Worm (Caenorhabditis elegans) whole organism, late embryonic: Measurements from ENCODE around the gene wht-7.

Source experiments
- T23F11.4 ChIP-seq: fragments of 200-800 bp; sonication (Bioruptor generic); optimal IDR thresholded peaks from 2 replicates; lab custom pipeline; 2018; ENCODE audit warnings: mild to moderate bottlenecking, missing genetic modification characterization, missing compliant biosample characterization
- ahr-1 ChIP-seq: sonication (generic microtip); optimal IDR thresholded peaks from 2 replicates; lab custom pipeline; 2016; ENCODE audit warnings: missing genetic modification characterization, missing compliant biosample characterization
- ceh-22 ChIP-seq: sonication (generic microtip); optimal IDR thresholded peaks from 2 replicates; lab custom pipeline; 2017; ENCODE audit warnings: missing biosample characterization, missing genetic modification characterization
- ceh-9 ChIP-seq: sonication (generic microtip); optimal IDR thresholded peaks from 2 replicates; lab custom pipeline; 2016; ENCODE audit warnings: mild to moderate bottlenecking, missing genetic modification characterization, inconsistent platforms, missing compliant biosample characterization
- fkh-10 ChIP-seq: fragments of 150-350 bp; optimal IDR thresholded peaks from 2 replicates; lab custom pipeline; 2014; ENCODE audit warnings: missing biosample characterization, missing genetic modification reagents, missing genetic modification characterization
- hlh-13 ChIP-seq: fragments of 200-800 bp; sonication (Bioruptor generic); optimal IDR thresholded peaks from 2 replicates; lab custom pipeline; 2018; ENCODE audit warnings: mild to moderate bottlenecking, missing genetic modification characterization, missing compliant biosample characterization
- nfya-1 ChIP-seq: sonication (generic microtip); optimal IDR thresholded peaks from 2 replicates; lab custom pipeline; 2017; ENCODE audit warnings: missing genetic modification characterization, mild to moderate bottlenecking, missing compliant biosample characterization, antibody characterized with exemption, moderate library complexity
- nhr-11 ChIP-seq: fragments of 150-350 bp; optimal IDR thresholded peaks from 2 replicates; lab custom pipeline; 2014; ENCODE audit warnings: missing biosample characterization, missing genetic modification characterization
- odd-2 ChIP-seq: sonication (generic microtip); optimal IDR thresholded peaks from 2 replicates; lab custom pipeline; 2017; ENCODE audit warnings: antibody characterized with exemption, mild to moderate bottlenecking, missing genetic modification characterization, missing compliant biosample characterization
- pat-9 ChIP-seq: fragments of 200-800 bp; sonication (Bioruptor generic); optimal IDR thresholded peaks from 2 replicates; lab custom pipeline; 2018; ENCODE audit warnings: mild to moderate bottlenecking, missing genetic modification characterization, moderate library complexity, missing compliant biosample characterization
- pax-1 ChIP-seq: fragments of 150-350 bp; optimal IDR thresholded peaks from 2 replicates; lab custom pipeline; 2014; ENCODE audit warnings: missing biosample characterization, missing genetic modification characterization
- unc-86 ChIP-seq: sonication (generic microtip); optimal IDR thresholded peaks from 2 replicates; lab custom pipeline; 2016; ENCODE audit warnings: missing genetic modification characterization, missing compliant biosample characterization

DNA sequence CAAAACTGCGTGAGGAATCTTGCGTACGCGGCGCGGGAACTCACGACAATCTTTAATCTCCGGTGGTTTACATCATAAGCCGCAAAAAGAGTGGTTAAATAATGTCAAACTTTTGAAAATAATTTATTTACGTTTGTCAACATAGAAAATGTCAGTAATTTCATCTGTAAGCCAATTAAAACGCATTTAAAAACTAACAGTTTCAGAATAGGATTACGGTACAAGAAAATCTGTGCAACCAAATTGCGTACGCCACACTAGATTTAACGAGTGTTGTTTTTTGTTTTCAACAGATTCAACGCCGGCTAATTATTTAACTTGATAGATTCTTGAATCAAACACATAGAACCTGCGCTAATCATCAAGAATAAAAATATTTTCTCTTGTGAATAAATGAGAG is 8.6 kb downstream of the wht-7 start:
- TF ChIP-seq pat-9 (no peak), nhr-11 (tag; lab: Kevin White, UChicago) (no peak), ceh-9 (tag; lab: Kevin White, UChicago) (no peak), ahr-1 (tag; lab: Kevin White, UChicago) (no peak), T23F11.4 (no peak), pax-1 (tag; lab: Kevin White, UChicago) (no peak), unc-86 (tag; lab: Kevin White, UChicago) (no peak), nfya-1 (no peak), odd-2 (tag; lab: Kevin White, UChicago) (no peak), ceh-22 (tag; lab: Kevin White, UChicago) (no peak), fkh-10 (GFP tag; lab: Kevin White, UChicago) (no peak), hlh-13 (GFP tag; lab: Kevin White, UChicago) (no peak)
